Worm (Caenorhabditis elegans): Measurements from ENCODE around the gene rpl-36.
A peak's percentile ranks its signal among the peaks of the same experiment; 100 is the strongest.

DNA sequence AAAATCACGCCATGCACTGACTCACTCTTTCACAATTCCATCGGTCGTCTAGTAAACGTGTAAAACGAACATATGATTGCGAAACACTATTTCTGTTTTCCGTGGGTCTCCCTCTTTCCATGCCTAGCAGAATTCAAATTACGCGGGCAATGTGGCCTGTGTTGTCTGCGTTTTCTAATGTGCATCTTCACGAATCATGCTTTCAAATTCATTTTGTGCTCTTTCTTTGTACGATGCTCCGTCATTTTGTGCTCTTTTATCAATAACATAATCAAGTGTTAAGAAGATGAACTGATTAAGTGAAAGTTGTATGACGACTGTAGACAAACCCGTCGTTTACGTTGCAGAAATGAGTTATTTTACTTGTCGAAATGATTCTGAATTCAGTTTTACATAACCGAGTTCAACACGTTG lies 14.2 kb upstream of the rpl-36 start:
- TF ChIP-seq unc-62 (GFP tag; optimal IDR thresholded peaks at IDR 0.05) (no peak), peb-1 (tag; optimal IDR thresholded peaks at IDR 0.05) (no peak), ama-1 (optimal IDR thresholded peaks at IDR 0.05) (no peak), nhr-25 (tag; optimal IDR thresholded peaks at IDR 0.05) (no peak), zag-1 (tag; optimal IDR thresholded peaks at IDR 0.05) (no peak), snpc-4 (tag; optimal IDR thresholded peaks at IDR 0.05) (no peak), aly-2 (tag; optimal IDR thresholded peaks at IDR 0.05) (no peak), lsy-2 (tag; optimal IDR thresholded peaks at IDR 0.05) (peak in 1 of 2 experiments; percentile 50), blmp-1 (tag; optimal IDR thresholded peaks at IDR 0.05; ENCODE audit: insufficient read depth) (peak; percentile 71), lin-11 (tag; optimal IDR thresholded peaks at IDR 0.05) (no peak), ztf-4 (tag; optimal IDR thresholded peaks at IDR 0.05) (no peak), ztf-11 (tag; optimal IDR thresholded peaks at IDR 0.05) (no peak), elt-1 (tag; optimal IDR thresholded peaks at IDR 0.05) (no peak)
